Fruit fly (Drosophila melanogaster): ENCODE results near the gene sens-2.
A peak's percentile ranks its signal among the peaks of the same experiment; 100 is the strongest.

Gene sens-2

DNA sequence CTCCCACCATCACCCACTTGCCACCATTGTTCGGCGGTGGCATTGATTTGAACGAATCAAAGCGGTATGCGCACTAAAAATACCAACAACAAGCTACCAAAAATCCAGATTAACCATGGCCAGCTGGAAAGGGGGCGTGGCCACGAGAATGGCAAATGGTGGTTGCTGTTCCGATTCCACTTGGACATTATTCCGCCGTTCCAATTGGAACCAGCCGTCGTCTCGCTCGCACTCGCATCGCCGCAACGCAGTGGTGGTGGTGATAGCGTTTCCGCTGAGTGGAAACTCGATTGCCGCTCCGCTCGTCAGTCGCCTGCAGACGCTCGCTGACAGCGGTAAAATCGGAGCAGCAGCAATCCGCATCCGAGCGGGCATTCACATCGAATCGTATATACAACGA lies at the start of gene sens-2:
sens-2 (plus strand) TSS at position 304 of the 400 bp plus-strand sequence.
- TF ChIP-seq sage (GFP tag; optimal IDR thresholded peaks at IDR 0.05) (no peak), Jra (GFP tag; optimal IDR thresholded peaks at IDR 0.05) (no peak), Rel (GFP tag; optimal IDR thresholded peaks at IDR 0.05) (no peak), Rel (tag; optimal IDR thresholded peaks at IDR 0.05) (no peak), h (GFP tag; optimal IDR thresholded peaks at IDR 0.05) (peak; percentile 12), dmrt93B (GFP tag; optimal IDR thresholded peaks at IDR 0.05) (no peak), Hr78 (GFP tag; optimal IDR thresholded peaks at IDR 0.05) (no peak), Mio (GFP tag; optimal IDR thresholded peaks at IDR 0.05) (no peak), sv (GFP tag; optimal IDR thresholded peaks at IDR 0.05) (no peak)

DNA sequence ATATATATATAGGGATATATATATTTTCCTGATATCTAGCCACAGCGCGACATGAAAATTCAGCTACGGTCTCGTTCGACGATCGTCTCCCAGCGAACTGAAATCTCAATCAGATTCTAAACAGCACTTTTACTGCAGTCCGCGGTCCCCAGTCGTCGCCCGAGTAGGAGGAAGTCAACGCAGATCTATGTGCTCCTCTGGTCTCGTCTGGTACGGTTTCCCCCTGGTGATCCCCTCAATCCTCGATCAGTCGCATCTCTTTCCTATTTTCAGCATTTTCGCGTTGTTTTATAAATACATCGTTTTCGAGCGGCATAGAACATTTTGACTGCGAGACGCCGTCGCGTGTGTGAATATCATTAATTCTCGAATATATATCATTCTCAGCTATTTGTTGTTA lies 49.1 kb upstream of the sens-2 start, which contains the start of gene LUBEL:
LUBEL (minus strand) TSS at position 101 of the 400 bp plus-strand sequence.
- no peak for TF ChIP-seq Vsx2 (GFP tag; optimal IDR thresholded peaks at IDR 0.05; ENCODE audit: partially characterized antibody)
- no peak for TF ChIP-seq Dfd (GFP tag; optimal IDR thresholded peaks at IDR 0.05)
- TF ChIP-seq N (GFP tag; optimal IDR thresholded peaks at IDR 0.05): no peak
- no peak for TF ChIP-seq fru (GFP tag; optimal IDR thresholded peaks at IDR 0.05)

DNA sequence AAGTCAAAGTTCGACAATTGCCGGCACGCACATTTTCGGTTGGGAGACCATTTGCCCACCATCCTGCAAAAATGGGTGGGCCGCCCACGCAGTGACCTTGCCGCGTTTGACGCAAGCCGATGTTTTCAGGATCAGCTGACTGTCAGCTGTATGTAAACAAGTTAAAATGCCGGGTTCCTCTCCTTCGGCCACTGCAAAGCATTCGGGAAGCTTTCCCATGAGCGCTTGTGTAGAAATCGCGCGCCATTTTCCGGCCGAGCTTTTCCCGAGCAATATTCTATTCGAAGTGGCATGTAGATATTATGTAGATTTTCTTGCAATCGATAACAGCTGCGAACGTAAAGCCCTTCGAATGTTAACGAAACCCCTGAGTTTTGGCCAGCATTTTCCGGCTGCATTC lies 48.1 kb upstream of the sens-2 start, which contains the start of gene CG17378:
CG17378 (plus strand) TSS at position 397 of the 400 bp plus-strand sequence.
- TF ChIP-seq fru (GFP tag; optimal IDR thresholded peaks at IDR 0.05) (peak; percentile 39), N (GFP tag; optimal IDR thresholded peaks at IDR 0.05) (no peak)

DNA sequence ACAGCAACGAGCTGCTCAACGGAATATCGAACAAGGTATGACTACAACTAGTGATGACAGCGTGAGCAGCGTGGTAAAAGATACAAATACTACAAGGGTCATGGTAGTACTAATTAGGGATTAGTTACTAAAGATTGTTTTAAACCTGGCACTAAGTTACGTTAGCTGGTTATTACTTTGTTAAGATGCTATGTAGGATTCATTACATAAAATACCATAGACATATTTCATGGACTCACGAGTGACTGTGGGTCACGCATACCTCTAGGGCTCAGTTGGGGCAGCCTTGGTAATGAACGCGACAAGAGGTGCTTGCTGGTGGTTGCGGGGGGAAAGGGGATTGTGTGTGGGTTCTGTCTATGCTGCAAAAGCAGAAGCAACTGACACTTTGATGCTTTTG lies 46.9 kb upstream of the sens-2 start:
- TF ChIP-seq lola (GFP tag; optimal IDR thresholded peaks at IDR 0.05) (no peak), h (GFP tag; optimal IDR thresholded peaks at IDR 0.05) (no peak), Dif (GFP tag; optimal IDR thresholded peaks at IDR 0.05; ENCODE audit: partially characterized antibody) (no peak), psq (GFP tag; optimal IDR thresholded peaks at IDR 0.05) (no peak), dl (GFP tag; optimal IDR thresholded peaks at IDR 0.05; ENCODE audit: insufficient read depth in 1 of 2, partially characterized antibody in 2 of 2) (no peak), fru (GFP tag; optimal IDR thresholded peaks at IDR 0.05) (no peak), Abd-B (GFP tag; optimal IDR thresholded peaks at IDR 0.05) (no peak), pan (optimal IDR thresholded peaks at IDR 0.05) (no peak), brk (GFP tag; optimal IDR thresholded peaks at IDR 0.05) (no peak), sv (GFP tag; optimal IDR thresholded peaks at IDR 0.05) (no peak), jim (GFP tag; optimal IDR thresholded peaks at IDR 0.05) (no peak), foxo (GFP tag; optimal IDR thresholded peaks at IDR 0.05) (no peak), Mio (GFP tag; optimal IDR thresholded peaks at IDR 0.05) (no peak), woc (GFP tag; optimal IDR thresholded peaks at IDR 0.05) (no peak), sage (GFP tag; optimal IDR thresholded peaks at IDR 0.05) (no peak), CG32264 (GFP tag; optimal IDR thresholded peaks at IDR 0.05) (no peak), HLH106 (tag; optimal IDR thresholded peaks at IDR 0.05) (no peak), dsf (GFP tag; optimal IDR thresholded peaks at IDR 0.05; ENCODE audit: borderline replicate concordance) (no peak), N (GFP tag; optimal IDR thresholded peaks at IDR 0.05) (no peak)

DNA sequence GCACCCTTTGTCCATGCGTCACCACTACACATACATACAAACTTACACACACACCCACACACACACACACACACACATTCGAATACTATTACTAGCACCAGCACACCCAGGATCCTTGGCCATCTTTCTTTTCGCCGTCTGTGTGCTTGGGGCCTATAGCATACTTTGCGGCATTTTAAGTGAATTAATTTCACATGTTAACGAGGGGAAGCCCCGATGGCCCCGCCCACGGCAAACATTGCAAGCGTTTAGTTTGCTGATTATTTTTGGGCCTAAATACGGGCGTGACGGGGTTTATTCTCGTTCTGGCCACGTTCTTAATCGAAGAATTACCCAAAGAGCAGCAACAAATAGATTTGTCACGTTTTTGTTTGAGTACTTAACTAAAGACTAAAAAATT lies 38.3 kb upstream of the sens-2 start:
- TF ChIP-seq Rel (GFP tag; optimal IDR thresholded peaks at IDR 0.05) (no peak), Rel (tag; optimal IDR thresholded peaks at IDR 0.05) (peak; percentile 97), Sp1 (GFP tag; optimal IDR thresholded peaks at IDR 0.05) (no peak), Myc (optimal IDR thresholded peaks at IDR 0.05) (peak; percentile 0)

DNA sequence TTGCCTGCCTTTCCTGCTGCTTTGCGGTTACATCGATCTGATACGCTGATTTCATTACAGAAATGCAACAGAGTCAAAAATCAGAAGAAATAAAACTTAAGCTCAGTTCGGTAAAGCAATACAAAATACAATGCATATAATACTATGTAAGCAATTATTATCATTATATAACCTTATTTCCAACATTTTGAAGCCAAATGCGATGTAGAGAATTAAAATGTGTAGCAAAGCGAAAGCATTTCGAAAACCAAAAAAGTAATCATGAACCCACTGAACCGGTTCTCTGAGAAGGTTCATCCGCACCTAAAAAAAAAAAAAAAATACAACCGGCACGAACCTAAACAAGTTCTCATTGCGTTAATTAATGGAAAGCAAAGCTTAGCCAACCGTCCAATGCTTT lies 37.5 kb upstream of the sens-2 start:
- TF ChIP-seq OdsH (GFP tag; optimal IDR thresholded peaks at IDR 0.05) (no peak), Dfd (GFP tag; optimal IDR thresholded peaks at IDR 0.05) (no peak), Rel (GFP tag; optimal IDR thresholded peaks at IDR 0.05) (no peak), Rel (tag; optimal IDR thresholded peaks at IDR 0.05) (no peak), GATAd (GFP tag; optimal IDR thresholded peaks at IDR 0.05) (no peak), N (GFP tag; optimal IDR thresholded peaks at IDR 0.05) (no peak), Hr78 (GFP tag; optimal IDR thresholded peaks at IDR 0.05) (no peak), CG9705 (GFP tag; optimal IDR thresholded peaks at IDR 0.05) (no peak), br (GFP tag; optimal IDR thresholded peaks at IDR 0.05) (no peak), fru (GFP tag; optimal IDR thresholded peaks at IDR 0.05) (no peak), dmrt93B (GFP tag; optimal IDR thresholded peaks at IDR 0.05) (no peak)

All from whole organism, wandering third instar larva.